Worm (Caenorhabditis elegans) whole organism, late embryonic: Measurements from ENCODE around the gene npr-39.

ENCODE experiments used
- Y22D7AL.16 ChIP-seq: sonication (generic microtip); optimal IDR thresholded peaks from 2 replicates; lab custom pipeline; 2016; ENCODE audit warnings: missing genetic modification characterization, missing compliant biosample characterization
- ceh-31 ChIP-seq: sonication (generic microtip); optimal IDR thresholded peaks from 2 replicates; lab custom pipeline; 2016; ENCODE audit warnings: missing genetic modification characterization, missing compliant biosample characterization
- dmd-4 ChIP-seq: sonication (generic microtip); optimal IDR thresholded peaks from 2 replicates; lab custom pipeline; 2016; ENCODE audit warnings: borderline replicate concordance, missing genetic modification characterization, missing compliant biosample characterization
- gmeb-2 ChIP-seq: sonication (generic microtip); optimal IDR thresholded peaks from 2 replicates; lab custom pipeline; 2016; ENCODE audit warnings: missing genetic modification characterization, inconsistent platforms, missing compliant biosample characterization
- nhr-11 ChIP-seq: fragments of 150-350 bp; optimal IDR thresholded peaks from 2 replicates; lab custom pipeline; 2014; ENCODE audit warnings: missing biosample characterization, missing genetic modification characterization
- pha-4 ChIP-seq: fragments of 150-350 bp; optimal IDR thresholded peaks from 2 replicates; lab custom pipeline; 2018; ENCODE audit warnings: missing biosample characterization, missing genetic modification reagents, missing genetic modification characterization
- sox-4 ChIP-seq: sonication (generic microtip); optimal IDR thresholded peaks from 2 replicates; lab custom pipeline; 2017; ENCODE audit warnings: mild to moderate bottlenecking, missing genetic modification characterization, inconsistent platforms, missing compliant biosample characterization
- unc-3 ChIP-seq, 2 experiments: fragments of 200-800 bp in 1 of 2; sonication (Bioruptor generic) in 1 of 2; sonication (generic microtip) in 1 of 2; conservative IDR thresholded peaks in 1 of 2; optimal IDR thresholded peaks in 1 of 2; 2 replicates each; pipeline versions ENCODE4 v1.3.6 to Lab custom; 2016 to 2022; ENCODE audit warnings: missing compliant biosample characterization in 2 of 2, missing genetic modification characterization in 2 of 2, missing genetic modification reagents in 1 of 2

- TF ChIP-seq nhr-11 (tag; lab: Kevin White, UChicago) (no peak), dmd-4 (no peak), sox-4 (tag; lab: Kevin White, UChicago) (no peak), gmeb-2 (no peak), ceh-31 (tag; lab: Kevin White, UChicago) (no peak), Y22D7AL.16 (tag; lab: Kevin White, UChicago) (no peak), pha-4 (tag; lab: Kevin White, UChicago) (no peak), unc-3 (GFP tag; conservative IDR thresholded peaks at IDR 0.05; lab: Robert Waterston, UW) (no peak), unc-3 (tag; optimal IDR thresholded peaks at IDR 0.05; lab: Kevin White, UChicago) (no peak)
Measured at ce11 chrV:10046503-10046902, 20.4 kb upstream of the npr-39 start.
